Worm (Caenorhabditis elegans): Measurements from ENCODE around the gene nspc-3.

Gene nspc-3

ce11 chrX:8551687-8552327, 14.9 kb downstream of the nspc-3 start, which contains the start of gene dhhc-14 (continued):
- TF ChIP-seq C34B4.2 (tag; optimal IDR thresholded peaks at IDR 0.05): no peak
- no peak for TF ChIP-seq snpc-4 (tag; optimal IDR thresholded peaks at IDR 0.05)
- TF ChIP-seq aha-1 (tag; optimal IDR thresholded peaks at IDR 0.05): no peak

- TF ChIP-seq hpl-2 (GFP tag; optimal IDR thresholded peaks at IDR 0.05) (no peak), vab-15 (tag; optimal IDR thresholded peaks at IDR 0.05) (no peak), blmp-1 (tag; optimal IDR thresholded peaks at IDR 0.05) (peak; percentile 76)
Measured at ce11 chrX:8554029-8554428, 17.1 kb downstream of the nspc-3 start.

ce11 chrX:8556614-8557196, 19.8 kb downstream of the nspc-3 start, which contains the start of gene utx-1:
TSS of gene utx-1 (plus strand) at chrX:8557146.
- TF ChIP-seq fos-1 (tag; optimal IDR thresholded peaks at IDR 0.05): no peak
- no peak for TF ChIP-seq nhr-12 (tag; optimal IDR thresholded peaks at IDR 0.05)
- no peak for TF ChIP-seq unc-62 (GFP tag; optimal IDR thresholded peaks at IDR 0.05)
- TF ChIP-seq egl-27 (tag; optimal IDR thresholded peaks at IDR 0.05): no peak
- no peak for TF ChIP-seq nhr-11 (tag; optimal IDR thresholded peaks at IDR 0.05)
- TF ChIP-seq lin-15B (tag; optimal IDR thresholded peaks at IDR 0.05): no peak
- no peak for TF ChIP-seq ces-1 (GFP tag; optimal IDR thresholded peaks at IDR 0.05)
- peak; percentile 55 for TF ChIP-seq nhr-85 (tag)
- TF ChIP-seq snpc-4 (tag; optimal IDR thresholded peaks at IDR 0.05): no peak
- TF ChIP-seq dpl-1 (GFP tag; optimal IDR thresholded peaks at IDR 0.05): no peak
- no peak for TF ChIP-seq sup-37 (GFP tag; optimal IDR thresholded peaks at IDR 0.05)
- no peak for TF ChIP-seq Y116A8C.19 (tag; optimal IDR thresholded peaks at IDR 0.05; ENCODE audit: borderline replicate concordance)
- TF ChIP-seq F16B12.6 (tag; optimal IDR thresholded peaks at IDR 0.05): no peak
- TF ChIP-seq lin-14 (GFP tag; optimal IDR thresholded peaks at IDR 0.05): peak; percentile 59
- TF ChIP-seq lir-3 (tag; optimal IDR thresholded peaks at IDR 0.05; ENCODE audit: poor library complexity): no peak
- TF ChIP-seq hpl-2 (GFP tag; optimal IDR thresholded peaks at IDR 0.05): no peak
- peak; percentile 26 for TF ChIP-seq dsc-1 (tag; optimal IDR thresholded peaks at IDR 0.05)
- TF ChIP-seq grh-1 (GFP tag; IDR thresholded peaks at IDR 0.05): no peak
- no peak for TF ChIP-seq nhr-28 (tag; optimal IDR thresholded peaks at IDR 0.05)
- no peak for TF ChIP-seq hlh-17 (GFP tag; optimal IDR thresholded peaks at IDR 0.05; ENCODE audit: borderline replicate concordance)
- peak in 1 of 2 experiments; percentile 24 for TF ChIP-seq efl-1 (optimal IDR thresholded peaks at IDR 0.05)
- TF ChIP-seq efl-1 (GFP tag; optimal IDR thresholded peaks at IDR 0.05 in 1 of 2): no peak
- TF ChIP-seq tlp-1 (tag; optimal IDR thresholded peaks at IDR 0.05): no peak
- peak; percentile 86 for TF ChIP-seq zip-4 (GFP tag; optimal IDR thresholded peaks at IDR 0.05)
- no peak for TF ChIP-seq pag-3 (tag; optimal IDR thresholded peaks at IDR 0.05; ENCODE audit: borderline replicate concordance, insufficient read depth)
- peak; percentile 15 to 48 for TF ChIP-seq lin-35 (GFP tag; optimal IDR thresholded peaks at IDR 0.05)
- TF ChIP-seq zag-1 (tag; optimal IDR thresholded peaks at IDR 0.05): no peak
- peak; percentile 26 for TF ChIP-seq nhr-71 (tag; optimal IDR thresholded peaks at IDR 0.05)
- TF ChIP-seq unc-30 (tag; optimal IDR thresholded peaks at IDR 0.05): no peak
- TF ChIP-seq ztf-4 (tag; optimal IDR thresholded peaks at IDR 0.05): no peak
- 0 out of 2 replicates have a peak, but pooled peaks have one; percentile 21 for TF ChIP-seq mab-9 (GFP tag; IDR thresholded peaks at IDR 0.05)
- no peak for TF ChIP-seq nhr-77 (tag; optimal IDR thresholded peaks at IDR 0.05)
- no peak for TF ChIP-seq sptf-1 (tag; optimal IDR thresholded peaks at IDR 0.05)
- no peak for TF ChIP-seq fkh-4 (tag; optimal IDR thresholded peaks at IDR 0.05; ENCODE audit: borderline replicate concordance)
- TF ChIP-seq lin-39 (tag; optimal IDR thresholded peaks at IDR 0.05): no peak
- TF ChIP-seq nhr-20 (tag; optimal IDR thresholded peaks at IDR 0.05): peak; percentile 31
- TF ChIP-seq ceh-8 (GFP tag; optimal IDR thresholded peaks at IDR 0.05): no peak
- TF ChIP-seq xbp-1 (tag; optimal IDR thresholded peaks at IDR 0.05): no peak
- TF ChIP-seq alr-1 (tag; optimal IDR thresholded peaks at IDR 0.05; ENCODE audit: borderline replicate concordance): no peak
- no peak for TF ChIP-seq tbx-2 (tag; optimal IDR thresholded peaks at IDR 0.05)
- TF ChIP-seq efl-3 (GFP tag; optimal IDR thresholded peaks at IDR 0.05): no peak
- TF ChIP-seq unc-130 (tag; optimal IDR thresholded peaks at IDR 0.05): no peak
- no peak for TF ChIP-seq mef-2 (tag; optimal IDR thresholded peaks at IDR 0.05)
- no peak for TF ChIP-seq nhr-237 (tag; optimal IDR thresholded peaks at IDR 0.05)

Measured in whole organism, L1 larva.